Worm (Caenorhabditis elegans): ENCODE results near the gene vps-11.

The vps-11 gene

DNA sequence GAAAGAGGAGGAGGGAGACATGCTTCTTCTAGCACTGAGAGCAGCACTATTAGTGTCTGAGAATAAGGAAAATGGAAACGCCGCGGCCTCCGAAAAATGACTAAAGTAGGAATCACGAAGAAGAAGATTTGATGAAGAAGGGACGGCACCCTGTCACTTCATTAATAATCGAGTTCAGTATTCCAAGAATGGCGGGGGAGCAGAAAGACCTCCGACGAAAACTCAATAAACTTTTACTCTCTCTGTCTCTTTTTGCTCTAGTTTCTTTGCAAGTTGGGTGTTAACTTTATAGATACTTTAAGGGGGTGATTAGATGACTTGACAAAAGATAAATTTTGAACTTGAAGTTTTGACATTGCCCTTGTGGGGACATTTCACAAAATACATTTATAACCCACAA, 24.0 kb downstream of the vps-11 start:
- no peak for TF ChIP-seq B0310.2 (tag; optimal IDR thresholded peaks at IDR 0.05)
- TF ChIP-seq pes-1 (GFP tag; IDR thresholded peaks at IDR 0.05), result no peak
- no peak for TF ChIP-seq hnd-1 (tag; optimal IDR thresholded peaks at IDR 0.05)
- no peak for TF ChIP-seq flt-1 (GFP tag; IDR thresholded peaks at IDR 0.05)
- TF ChIP-seq tra-4 (tag; optimal IDR thresholded peaks at IDR 0.05), result no peak
- no peak for TF ChIP-seq ama-1 (optimal IDR thresholded peaks at IDR 0.05)
- no peak for TF ChIP-seq sea-1 (GFP tag; conservative IDR thresholded peaks at IDR 0.05)
- TF ChIP-seq hmg-4 (GFP tag; optimal IDR thresholded peaks at IDR 0.05), result no peak
- no peak for TF ChIP-seq aly-1 (tag; optimal IDR thresholded peaks at IDR 0.05)
- TF ChIP-seq ceh-36 (tag; optimal IDR thresholded peaks at IDR 0.05), result no peak
- no peak for TF ChIP-seq ceh-13 (GFP tag; optimal IDR thresholded peaks at IDR 0.05)

DNA sequence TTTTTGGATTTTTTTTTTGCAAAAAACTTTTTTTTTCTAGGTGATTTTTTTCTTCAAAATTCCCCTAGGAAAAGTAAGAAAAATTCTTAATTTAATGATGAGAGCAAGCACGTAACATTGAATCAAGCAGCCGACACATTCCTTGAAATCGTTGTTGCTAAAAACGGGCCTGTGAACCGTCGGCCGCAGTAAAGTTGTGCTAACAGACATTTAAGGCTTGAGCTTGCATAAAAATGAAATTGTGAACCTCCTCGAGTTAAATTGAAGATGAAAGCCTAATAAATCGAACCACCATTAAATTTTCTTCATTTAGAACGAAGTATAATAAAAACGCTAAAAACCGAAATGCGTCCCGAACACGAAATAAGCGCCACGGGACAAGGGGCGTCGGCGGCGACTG, 25.3 kb downstream of the vps-11 start:
- TF ChIP-seq hmg-4 (GFP tag; optimal IDR thresholded peaks at IDR 0.05) (no peak), pes-1 (GFP tag; IDR thresholded peaks at IDR 0.05) (no peak), tbx-11 (GFP tag; IDR thresholded peaks at IDR 0.05) (no peak), tra-4 (tag; optimal IDR thresholded peaks at IDR 0.05) (no peak), scrt-1 (GFP tag; IDR thresholded peaks at IDR 0.05) (no peak), ceh-13 (GFP tag; optimal IDR thresholded peaks at IDR 0.05) (no peak), ama-1 (optimal IDR thresholded peaks at IDR 0.05) (no peak), sea-1 (GFP tag; conservative IDR thresholded peaks at IDR 0.05) (no peak), hmbx-1 (tag; optimal IDR thresholded peaks at IDR 0.05) (no peak), ceh-36 (tag; optimal IDR thresholded peaks at IDR 0.05) (no peak), F13C5.2 (tag; optimal IDR thresholded peaks at IDR 0.05) (no peak), tbx-37 (GFP tag; conservative IDR thresholded peaks at IDR 0.05) (no peak), ets-7 (tag; optimal IDR thresholded peaks at IDR 0.05) (no peak)

DNA sequence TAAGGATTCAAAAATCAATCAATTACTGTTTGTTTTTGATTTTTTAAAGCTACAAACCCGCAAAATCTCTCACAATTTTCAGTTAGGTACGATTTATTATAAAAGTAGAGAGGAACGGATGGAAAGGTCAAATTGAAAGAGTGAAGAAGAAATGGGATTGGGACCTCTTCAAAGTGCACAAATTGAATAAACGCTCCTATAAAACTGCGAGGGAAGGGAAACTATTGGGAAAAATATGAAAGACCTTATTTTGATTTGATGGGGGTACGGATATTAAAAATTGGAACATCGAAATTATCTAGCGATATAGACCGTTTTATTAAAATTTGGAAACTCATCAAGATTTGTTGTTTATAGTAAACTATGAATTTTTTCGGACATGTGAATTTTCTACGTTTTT, 26.5 kb downstream of the vps-11 start:
- TF ChIP-seq ets-7 (tag; optimal IDR thresholded peaks at IDR 0.05) (no peak), hmg-4 (GFP tag; optimal IDR thresholded peaks at IDR 0.05) (no peak), aly-1 (tag; optimal IDR thresholded peaks at IDR 0.05) (no peak), pes-1 (GFP tag; IDR thresholded peaks at IDR 0.05) (no peak), ama-1 (optimal IDR thresholded peaks at IDR 0.05) (no peak), B0310.2 (tag; optimal IDR thresholded peaks at IDR 0.05) (no peak), tra-4 (tag; optimal IDR thresholded peaks at IDR 0.05) (no peak), tbx-37 (GFP tag; conservative IDR thresholded peaks at IDR 0.05) (no peak), sea-1 (GFP tag; conservative IDR thresholded peaks at IDR 0.05) (no peak), hnd-1 (tag; optimal IDR thresholded peaks at IDR 0.05) (no peak), flt-1 (GFP tag; IDR thresholded peaks at IDR 0.05) (no peak), tbx-11 (GFP tag; IDR thresholded peaks at IDR 0.05) (no peak), scrt-1 (GFP tag; IDR thresholded peaks at IDR 0.05) (no peak), F13C5.2 (tag; optimal IDR thresholded peaks at IDR 0.05) (no peak), ceh-13 (GFP tag; optimal IDR thresholded peaks at IDR 0.05) (no peak), ceh-36 (tag; optimal IDR thresholded peaks at IDR 0.05) (no peak)

DNA sequence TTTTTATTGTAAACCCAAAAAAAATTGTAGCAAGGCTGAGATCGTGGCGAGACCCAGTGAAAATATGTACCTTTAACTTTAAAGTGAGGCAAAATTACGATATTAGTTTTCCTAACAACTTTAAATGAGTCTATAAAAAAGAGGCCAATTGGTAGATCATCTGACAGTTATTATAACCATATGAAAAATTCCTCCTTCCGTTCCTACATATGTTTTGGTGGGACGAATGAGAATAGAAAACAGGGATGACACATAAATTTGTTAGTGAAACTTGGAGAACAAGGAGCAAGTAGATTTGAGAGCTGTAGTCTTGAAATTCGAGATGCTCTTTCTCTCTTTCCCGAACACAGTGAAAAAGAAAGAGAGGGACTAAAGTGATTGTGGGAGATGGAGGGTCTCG, 28.1 kb downstream of the vps-11 start:
- TF ChIP-seq tra-4 (tag; optimal IDR thresholded peaks at IDR 0.05) (no peak), scrt-1 (GFP tag; IDR thresholded peaks at IDR 0.05) (no peak), ama-1 (optimal IDR thresholded peaks at IDR 0.05) (no peak), F13C5.2 (tag; optimal IDR thresholded peaks at IDR 0.05) (no peak), sea-1 (GFP tag; conservative IDR thresholded peaks at IDR 0.05) (no peak), ceh-36 (tag; optimal IDR thresholded peaks at IDR 0.05) (no peak), hmg-4 (GFP tag; optimal IDR thresholded peaks at IDR 0.05) (no peak), aly-1 (tag; optimal IDR thresholded peaks at IDR 0.05) (no peak), tbx-11 (GFP tag; IDR thresholded peaks at IDR 0.05) (no peak), ets-7 (tag; optimal IDR thresholded peaks at IDR 0.05) (no peak), ceh-13 (GFP tag; optimal IDR thresholded peaks at IDR 0.05) (no peak), tbx-37 (GFP tag; conservative IDR thresholded peaks at IDR 0.05) (no peak), hmbx-1 (tag; optimal IDR thresholded peaks at IDR 0.05) (no peak), flt-1 (GFP tag; IDR thresholded peaks at IDR 0.05) (no peak), B0310.2 (tag; optimal IDR thresholded peaks at IDR 0.05) (no peak), hnd-1 (tag; optimal IDR thresholded peaks at IDR 0.05) (no peak)

DNA sequence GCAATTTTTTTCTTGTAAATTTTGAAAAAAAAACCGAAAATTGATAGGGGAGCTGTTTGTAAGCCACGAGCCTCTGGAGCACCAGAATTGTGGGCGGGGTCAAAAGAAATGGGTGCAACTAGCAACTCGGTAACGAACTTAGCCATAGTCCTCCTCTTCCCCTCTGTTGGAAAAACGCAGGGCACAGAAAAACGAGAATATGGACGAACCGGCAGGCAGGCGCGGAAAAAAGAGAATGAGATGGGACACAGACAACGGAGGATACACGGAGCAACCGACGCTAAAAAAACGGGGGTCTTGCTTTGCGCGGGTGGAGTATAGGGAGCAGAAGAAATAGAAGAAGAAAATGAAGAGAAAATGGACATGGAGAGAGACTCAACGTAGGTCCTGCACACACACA, 31.6 kb downstream of the vps-11 start:
- no peak for TF ChIP-seq ceh-13 (GFP tag; optimal IDR thresholded peaks at IDR 0.05)
- TF ChIP-seq F13C5.2 (tag; optimal IDR thresholded peaks at IDR 0.05), result no peak
- TF ChIP-seq aly-1 (tag; optimal IDR thresholded peaks at IDR 0.05), result no peak
- TF ChIP-seq ama-1 (optimal IDR thresholded peaks at IDR 0.05), result no peak
- TF ChIP-seq sea-1 (GFP tag; conservative IDR thresholded peaks at IDR 0.05), result no peak
- no peak for TF ChIP-seq scrt-1 (GFP tag; IDR thresholded peaks at IDR 0.05)
- no peak for TF ChIP-seq hmbx-1 (tag; optimal IDR thresholded peaks at IDR 0.05)
- TF ChIP-seq hnd-1 (tag; optimal IDR thresholded peaks at IDR 0.05), result no peak
- TF ChIP-seq tbx-37 (GFP tag; conservative IDR thresholded peaks at IDR 0.05), result no peak
- no peak for TF ChIP-seq hmg-4 (GFP tag; optimal IDR thresholded peaks at IDR 0.05)
- no peak for TF ChIP-seq tbx-11 (GFP tag; IDR thresholded peaks at IDR 0.05)
- TF ChIP-seq tra-4 (tag; optimal IDR thresholded peaks at IDR 0.05), result no peak
- no peak for TF ChIP-seq pes-1 (GFP tag; IDR thresholded peaks at IDR 0.05)
- no peak for TF ChIP-seq ceh-36 (tag; optimal IDR thresholded peaks at IDR 0.05)
- TF ChIP-seq flt-1 (GFP tag; IDR thresholded peaks at IDR 0.05), result no peak
- TF ChIP-seq ets-7 (tag; optimal IDR thresholded peaks at IDR 0.05), result no peak

DNA sequence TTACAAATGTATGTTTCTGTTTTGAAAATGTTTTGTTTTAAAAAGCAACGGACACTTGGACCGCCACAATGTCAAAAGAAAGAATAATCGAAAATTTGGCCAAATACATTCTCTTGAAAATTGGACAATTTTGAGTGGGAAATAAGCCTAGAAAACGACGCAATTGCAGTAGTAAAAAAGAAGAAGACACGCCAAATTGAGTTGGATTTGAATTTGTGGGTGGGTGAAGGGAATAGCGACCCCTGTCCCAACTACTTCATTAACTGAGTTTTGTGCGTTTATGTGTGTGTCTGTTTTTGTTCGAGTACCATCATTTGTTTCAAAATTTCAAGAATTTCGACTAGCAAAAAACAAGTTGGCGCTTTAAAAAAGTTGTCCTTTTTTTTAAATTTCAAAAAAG, 32.5 kb downstream of the vps-11 start:
- no peak for TF ChIP-seq F13C5.2 (tag; optimal IDR thresholded peaks at IDR 0.05)
- TF ChIP-seq aly-1 (tag; optimal IDR thresholded peaks at IDR 0.05), result no peak

DNA sequence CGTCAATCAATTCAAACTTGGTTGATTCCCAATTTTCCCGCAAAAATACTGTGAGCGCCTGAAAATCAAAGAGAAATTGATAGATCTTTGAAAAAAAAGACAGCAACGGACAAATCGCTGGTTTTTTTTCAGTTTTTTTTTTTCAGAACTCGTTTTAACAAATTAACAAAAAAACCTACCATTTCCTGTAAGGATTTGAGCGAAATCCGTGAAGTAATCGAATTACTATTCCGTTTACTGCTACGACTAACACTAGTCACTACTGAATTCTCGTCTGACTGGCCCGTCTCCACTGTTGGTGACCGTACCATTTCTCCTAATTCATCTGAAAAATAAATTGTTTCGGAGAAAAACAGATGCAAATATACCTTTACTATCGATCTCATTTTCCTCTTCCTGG, 33.9 kb downstream of the vps-11 start:
- TF ChIP-seq hmbx-1 (tag; optimal IDR thresholded peaks at IDR 0.05), result no peak
- TF ChIP-seq hmg-4 (GFP tag; optimal IDR thresholded peaks at IDR 0.05), result no peak
- no peak for TF ChIP-seq tbx-11 (GFP tag; IDR thresholded peaks at IDR 0.05)
- TF ChIP-seq ceh-36 (tag; optimal IDR thresholded peaks at IDR 0.05), result no peak
- no peak for TF ChIP-seq aly-1 (tag; optimal IDR thresholded peaks at IDR 0.05)
- TF ChIP-seq ceh-13 (GFP tag; optimal IDR thresholded peaks at IDR 0.05), result no peak
- no peak for TF ChIP-seq flt-1 (GFP tag; IDR thresholded peaks at IDR 0.05)
- TF ChIP-seq tbx-37 (GFP tag; conservative IDR thresholded peaks at IDR 0.05), result no peak
- no peak for TF ChIP-seq scrt-1 (GFP tag; IDR thresholded peaks at IDR 0.05)
- TF ChIP-seq tra-4 (tag; optimal IDR thresholded peaks at IDR 0.05), result no peak
- no peak for TF ChIP-seq hnd-1 (tag; optimal IDR thresholded peaks at IDR 0.05)
- no peak for TF ChIP-seq ama-1 (optimal IDR thresholded peaks at IDR 0.05)
- no peak for TF ChIP-seq sea-1 (GFP tag; conservative IDR thresholded peaks at IDR 0.05)
- TF ChIP-seq B0310.2 (tag; optimal IDR thresholded peaks at IDR 0.05), result no peak

Data from whole organism, early embryonic.